Worm (Caenorhabditis elegans) whole organism, young adult: ENCODE measurements around the gene F35B12.9.
A peak's percentile ranks its signal among the peaks of the same experiment; 100 is the strongest.

Experiments
- B0019.2 ChIP-seq: fragments of 200-800 bp; sonication (Bioruptor generic); conservative IDR thresholded peaks from 2 replicates; pipeline ENCODE4 v1.3.6; 2022; ENCODE audit warnings: missing genetic modification reagents, missing genetic modification characterization, missing compliant biosample characterization
- C06A6.2 ChIP-seq: fragments of 200-800 bp; sonication (Bioruptor generic); conservative IDR thresholded peaks from 2 replicates; pipeline ENCODE4 v1.3.6; 2022; ENCODE audit warnings: missing genetic modification characterization, missing compliant biosample characterization
- F10E7.11 ChIP-seq: sonication (generic microtip); optimal IDR thresholded peaks from 2 replicates; lab custom pipeline; 2017; ENCODE audit warnings: mild to moderate bottlenecking, missing genetic modification characterization, moderate library complexity, missing compliant biosample characterization
- F22D6.2 ChIP-seq: sonication (generic microtip); optimal IDR thresholded peaks from 2 replicates; lab custom pipeline; 2016; ENCODE audit warnings: mild to moderate bottlenecking, missing genetic modification characterization, missing compliant biosample characterization
- F39B2.1 ChIP-seq: fragments of 200-800 bp; sonication (Bioruptor generic); IDR thresholded peaks from 2 replicates; pipeline ENCODE4 v1.3.6; 2022; ENCODE audit warnings: missing genetic modification reagents, missing genetic modification characterization, missing compliant biosample characterization
- F49E8.2 ChIP-seq: sonication (generic microtip); optimal IDR thresholded peaks from 3 replicates; lab custom pipeline; 2017; ENCODE audit warnings: missing genetic modification characterization, mild to moderate bottlenecking, missing compliant biosample characterization, antibody characterized with exemption, moderate library complexity; ENCODE audit not compliant: insufficient read depth
- F55B11.4 ChIP-seq: sonication (generic microtip); optimal IDR thresholded peaks from 2 replicates; lab custom pipeline; 2016; ENCODE audit warnings: missing compliant biosample characterization, missing genetic modification characterization, borderline replicate concordance; ENCODE audit not compliant: insufficient read depth
- F57C9.4 ChIP-seq: sonication (generic microtip); optimal IDR thresholded peaks from 2 replicates; lab custom pipeline; 2017; ENCODE audit warnings: mild to moderate bottlenecking, missing genetic modification characterization, missing compliant biosample characterization
- T07F8.4 ChIP-seq: sonication (generic microtip); optimal IDR thresholded peaks from 2 replicates; lab custom pipeline; 2016; ENCODE audit warnings: mild to moderate bottlenecking, missing genetic modification characterization, moderate library complexity, missing compliant biosample characterization
- Y53F4B.3 ChIP-seq: fragments of 200-800 bp; sonication (Bioruptor generic); IDR thresholded peaks from 2 replicates; pipeline ENCODE4 v1.3.6; 2022; ENCODE audit warnings: missing genetic modification reagents, missing genetic modification characterization, missing compliant biosample characterization
- Y56A3A.18 ChIP-seq: fragments of 200-800 bp; sonication (Bioruptor generic); IDR thresholded peaks from 2 replicates; pipeline ENCODE4 v1.3.6; 2022; ENCODE audit warnings: missing genetic modification reagents, missing genetic modification characterization, missing compliant biosample characterization
- Y67H2A.10 ChIP-seq: fragments of 200-800 bp; sonication (Bioruptor generic); conservative IDR thresholded peaks from 2 replicates; pipeline ENCODE4 v1.3.6; 2022; ENCODE audit warnings: missing genetic modification reagents, missing genetic modification characterization, missing compliant biosample characterization
- bed-1 ChIP-seq: fragments of 200-800 bp; sonication (Bioruptor generic); IDR thresholded peaks from 2 replicates; pipeline ENCODE4 v1.3.6; 2022; ENCODE audit warnings: missing genetic modification reagents, missing genetic modification characterization, missing compliant biosample characterization
- bed-2 ChIP-seq: fragments of 200-800 bp; sonication (Bioruptor generic); IDR thresholded peaks from 2 replicates; pipeline ENCODE4 v1.3.6; 2022; ENCODE audit warnings: missing genetic modification reagents, missing genetic modification characterization, missing compliant biosample characterization
- ccch-3 ChIP-seq: fragments of 200-800 bp; sonication (Bioruptor generic); optimal IDR thresholded peaks from 2 replicates; lab custom pipeline; 2018; ENCODE audit warnings: mild to moderate bottlenecking, missing genetic modification characterization, missing compliant biosample characterization
- cebp-1 ChIP-seq, 2 experiments: fragments of 200-800 bp in 1 of 2; sonication (Bioruptor generic) in 1 of 2; sonication (generic microtip) in 1 of 2; IDR thresholded peaks in 1 of 2; optimal IDR thresholded peaks in 1 of 2; 2 replicates each; pipeline versions ENCODE4 v1.3.6 to Lab custom; 2017 to 2022; ENCODE audit warnings: missing compliant biosample characterization in 2 of 2, missing genetic modification characterization in 2 of 2, mild to moderate bottlenecking in 1 of 2, missing genetic modification reagents in 1 of 2, moderate library complexity in 1 of 2
- cebp-2 ChIP-seq: fragments of 200-800 bp; sonication (Bioruptor generic); IDR thresholded peaks from 2 replicates; pipeline ENCODE4 v1.3.6; 2022; ENCODE audit warnings: missing genetic modification characterization, missing compliant biosample characterization
- dpff-1 ChIP-seq: sonication (generic microtip); optimal IDR thresholded peaks from 2 replicates; lab custom pipeline; 2017; ENCODE audit warnings: mild to moderate bottlenecking, missing genetic modification characterization, missing compliant biosample characterization
- dpl-1 ChIP-seq: fragments of 150-350 bp; optimal IDR thresholded peaks from 2 replicates; lab custom pipeline; 2014; ENCODE audit warnings: missing biosample characterization, missing genetic modification reagents, missing genetic modification characterization
- egl-18 ChIP-seq: fragments of 200-800 bp; sonication (Bioruptor generic); IDR thresholded peaks from 2 replicates; pipeline ENCODE4 v1.3.6; 2022; ENCODE audit warnings: missing genetic modification reagents, missing genetic modification characterization, missing compliant biosample characterization
- egl-44 ChIP-seq: fragments of 200-800 bp; sonication (Bioruptor generic); IDR thresholded peaks from 2 replicates; pipeline ENCODE4 v1.3.6; 2022; ENCODE audit warnings: missing genetic modification reagents, missing genetic modification characterization, missing compliant biosample characterization
- fkh-3 ChIP-seq: sonication (generic microtip); optimal IDR thresholded peaks from 2 replicates; lab custom pipeline; 2016; ENCODE audit warnings: mild to moderate bottlenecking, missing genetic modification characterization, missing compliant biosample characterization
- hrde-1 ChIP-seq: sonication (generic microtip); optimal IDR thresholded peaks from 2 replicates; lab custom pipeline; 2016; ENCODE audit warnings: missing genetic modification characterization, mild to moderate bottlenecking, missing compliant biosample characterization, moderate library complexity, missing genotype, missing genetic modification reagents, borderline replicate concordance
- let-526 ChIP-seq: fragments of 200-800 bp; sonication (Bioruptor generic); IDR thresholded peaks from 2 replicates; pipeline ENCODE4 v1.3.6; 2022; ENCODE audit warnings: missing genetic modification reagents, missing genetic modification characterization, missing compliant biosample characterization
- let-607 ChIP-seq, 2 experiments: fragments of 200-800 bp in 1 of 2; sonication (Bioruptor generic) in 1 of 2; sonication (generic microtip) in 1 of 2; optimal IDR thresholded peaks; 2 replicates each; lab custom pipeline; 2016 to 2018; ENCODE audit warnings: mild to moderate bottlenecking in 2 of 2, missing compliant biosample characterization in 2 of 2, missing genetic modification characterization in 2 of 2, moderate library complexity in 2 of 2, missing genotype in 1 of 2
- lin-35 ChIP-seq, 3 experiments: fragments of 150-350 bp in 2 of 3; sonication (generic microtip) in 1 of 3; optimal IDR thresholded peaks; 2 replicates each; lab custom pipeline; 2014 to 2018; ENCODE audit warnings: missing biosample characterization in 3 of 3, missing genetic modification characterization in 3 of 3, missing genetic modification reagents in 3 of 3
- lin-40 ChIP-seq: sonication (generic microtip); optimal IDR thresholded peaks from 2 replicates; lab custom pipeline; 2016; ENCODE audit warnings: missing genetic modification characterization, mild to moderate bottlenecking, missing compliant biosample characterization, missing genotype, missing genetic modification reagents
- lin-54 ChIP-seq: fragments of 200-800 bp; sonication (Bioruptor generic); optimal IDR thresholded peaks from 2 replicates; lab custom pipeline; 2018; ENCODE audit warnings: mild to moderate bottlenecking, missing genetic modification characterization, missing compliant biosample characterization
- madf-10 ChIP-seq: sonication (generic microtip); optimal IDR thresholded peaks from 2 replicates; lab custom pipeline; 2016; ENCODE audit warnings: mild to moderate bottlenecking, missing genetic modification characterization, missing compliant biosample characterization
- madf-3 ChIP-seq: fragments of 200-800 bp; sonication (Bioruptor generic); IDR thresholded peaks from 2 replicates; pipeline ENCODE4 v1.3.6; 2022; ENCODE audit warnings: missing genetic modification reagents, missing genetic modification characterization, missing compliant biosample characterization
- mcd-1 ChIP-seq: fragments of 200-800 bp; sonication (Bioruptor generic); IDR thresholded peaks from 2 replicates; pipeline ENCODE4 v1.3.6; 2022; ENCODE audit warnings: missing genetic modification reagents, missing genetic modification characterization, missing compliant biosample characterization
- nfya-2 ChIP-seq: fragments of 200-800 bp; sonication (Bioruptor generic); IDR thresholded peaks from 2 replicates; pipeline ENCODE4 v1.3.6; 2022; ENCODE audit warnings: missing genetic modification reagents, missing genetic modification characterization, missing compliant biosample characterization
- nhr-120 ChIP-seq: fragments of 200-800 bp; sonication (Bioruptor generic); IDR thresholded peaks from 2 replicates; pipeline ENCODE4 v1.3.6; 2022; ENCODE audit warnings: missing genetic modification characterization, missing compliant biosample characterization
- nhr-90 ChIP-seq: sonication (generic microtip); optimal IDR thresholded peaks from 2 replicates; lab custom pipeline; 2016; ENCODE audit warnings: missing genotype, mild to moderate bottlenecking, missing genetic modification characterization, missing compliant biosample characterization
- pha-4 ChIP-seq: fragments of 150-350 bp; sonication (generic microtip); optimal IDR thresholded peaks from 2 replicates; lab custom pipeline; 2014; ENCODE audit warnings: missing biosample characterization, missing genetic modification reagents, missing genetic modification characterization
- rcor-1 ChIP-seq: fragments of 200-800 bp; sonication (Bioruptor generic); IDR thresholded peaks from 2 replicates; pipeline ENCODE4 v1.3.6; 2022; ENCODE audit warnings: missing genetic modification reagents, missing genetic modification characterization, missing compliant biosample characterization
- repo-1 ChIP-seq: sonication (generic microtip); optimal IDR thresholded peaks from 2 replicates; lab custom pipeline; 2017; ENCODE audit warnings: mild to moderate bottlenecking, missing genetic modification characterization, missing compliant biosample characterization
- snpc-1.3 ChIP-seq: sonication (generic microtip); optimal IDR thresholded peaks from 2 replicates; lab custom pipeline; 2017; ENCODE audit warnings: missing genetic modification characterization, mild to moderate bottlenecking, missing compliant biosample characterization, antibody characterized with exemption, moderate library complexity, missing genotype, missing genetic modification reagents; ENCODE audit not compliant: insufficient read depth
- snpc-4 ChIP-seq, 5 experiments: fragments of 150-350 bp in 1 of 5; sonication (generic microtip) in 4 of 5; optimal IDR thresholded peaks; 2 replicates each; lab custom pipeline; 2014 to 2018; ENCODE audit warnings: missing genetic modification characterization in 5 of 5, missing biosample characterization in 3 of 5, antibody characterized with exemption in 2 of 5, mild to moderate bottlenecking in 2 of 5, missing compliant biosample characterization in 2 of 5, missing genotype in 2 of 5, moderate library complexity in 2 of 5, missing genetic modification reagents in 1 of 5
- somi-1 ChIP-seq: fragments of 200-800 bp; sonication (Bioruptor generic); optimal IDR thresholded peaks from 2 replicates; lab custom pipeline; 2018; ENCODE audit warnings: mild to moderate bottlenecking, missing genetic modification characterization, missing compliant biosample characterization
- tbp1 ChIP-seq: fragments of 200-800 bp; sonication (Bioruptor generic); optimal IDR thresholded peaks from 2 replicates; lab custom pipeline; 2018; ENCODE audit warnings: mild to moderate bottlenecking, missing genetic modification characterization, missing compliant biosample characterization
- tbx-9 ChIP-seq: sonication (generic microtip); optimal IDR thresholded peaks from 2 replicates; lab custom pipeline; 2016; ENCODE audit warnings: borderline replicate concordance, missing genetic modification characterization, inconsistent platforms, missing compliant biosample characterization
- tlf-1 ChIP-seq: fragments of 200-800 bp; sonication (Bioruptor generic); optimal IDR thresholded peaks from 2 replicates; lab custom pipeline; 2018; ENCODE audit warnings: mild to moderate bottlenecking, missing genetic modification characterization, missing compliant biosample characterization
- xnd-1 ChIP-seq: sonication (generic microtip); optimal IDR thresholded peaks from 2 replicates; lab custom pipeline; 2016; ENCODE audit warnings: missing genotype, missing genetic modification reagents, missing genetic modification characterization, missing compliant biosample characterization
- ztf-18 ChIP-seq: sonication (generic microtip); optimal IDR thresholded peaks from 2 replicates; lab custom pipeline; 2016; ENCODE audit warnings: missing genotype, mild to moderate bottlenecking, missing genetic modification characterization, missing compliant biosample characterization
- ztf-22 ChIP-seq: fragments of 200-800 bp; sonication (Bioruptor generic); optimal IDR thresholded peaks from 2 replicates; lab custom pipeline; 2018; ENCODE audit warnings: mild to moderate bottlenecking, missing genetic modification characterization, moderate library complexity, missing compliant biosample characterization
- ztf-3 ChIP-seq: fragments of 200-800 bp; sonication (Bioruptor generic); optimal IDR thresholded peaks from 2 replicates; lab custom pipeline; 2018; ENCODE audit warnings: mild to moderate bottlenecking, missing genetic modification characterization, missing compliant biosample characterization

Gene F35B12.9

ce11 chrV:11610481-11610880 is 9.5 kb downstream of the F35B12.9 start, which contains the start of gene sas-5 (continued):
- TF ChIP-seq F39B2.1 (GFP tag; lab: Robert Waterston, UW): no peak
- TF ChIP-seq lin-54 (GFP tag; lab: Kevin White, UChicago): peak; percentile 87
- no peak for TF ChIP-seq F10E7.11 (tag; lab: Kevin White, UChicago)
- no peak for TF ChIP-seq let-526 (GFP tag; lab: Robert Waterston, UW)
- TF ChIP-seq F22D6.2 (tag; lab: Kevin White, UChicago): no peak
- TF ChIP-seq pha-4 (tag; lab: Kevin White, UChicago): no peak
- TF ChIP-seq lin-35 (GFP tag; optimal IDR thresholded peaks at IDR 0.05; lab: Kevin White, UChicago): peak; percentile 55 to 83 (median 71)
- TF ChIP-seq somi-1 (GFP tag; lab: Kevin White, UChicago): no peak
- no peak for TF ChIP-seq snpc-4 (GFP tag; optimal IDR thresholded peaks at IDR 0.05; lab: Kevin White, UChicago)
- TF ChIP-seq snpc-4 (tag; optimal IDR thresholded peaks at IDR 0.05; lab: Kevin White, UChicago): peak in 3 of 4 experiments; percentile 70 to 77 (median 76)
- TF ChIP-seq egl-44 (GFP tag; lab: Robert Waterston, UW): no peak
- TF ChIP-seq madf-3: no peak
- TF ChIP-seq nhr-90 (tag; lab: Kevin White, UChicago): peak; percentile 9
- TF ChIP-seq rcor-1: peak; percentile 77
- TF ChIP-seq madf-10: peak; percentile 54
- peak; percentile 77 for TF ChIP-seq dpl-1
- no peak for TF ChIP-seq snpc-1.3 (tag; lab: Kevin White, UChicago)
- TF ChIP-seq hrde-1 (tag; lab: Kevin White, UChicago): no peak
- peak; percentile 72 for TF ChIP-seq xnd-1 (tag; lab: Kevin White, UChicago)
- no peak for TF ChIP-seq bed-2 (GFP tag; lab: Robert Waterston, UW)
- TF ChIP-seq F55B11.4 (tag; lab: Kevin White, UChicago): no peak
- TF ChIP-seq B0019.2: peak; percentile 37; the same call in 1 of the 2 replicates
- TF ChIP-seq mcd-1 (GFP tag; lab: Robert Waterston, UW): peak; percentile 76
- 0 out of 2 replicates have a peak, but pooled peaks have one; percentile 51 for TF ChIP-seq C06A6.2
- no peak for TF ChIP-seq F49E8.2 (tag; lab: Kevin White, UChicago)
- TF ChIP-seq let-607 (tag; optimal IDR thresholded peaks at IDR 0.05; lab: Kevin White, UChicago): peak in 1 of 2 experiments; percentile 22
- no peak for TF ChIP-seq ccch-3 (GFP tag; lab: Kevin White, UChicago)
- TF ChIP-seq tlf-1 (GFP tag; lab: Kevin White, UChicago): peak; percentile 70
- TF ChIP-seq repo-1: no peak
- TF ChIP-seq cebp-2 (GFP tag; lab: Robert Waterston, UW): no peak
- no peak for TF ChIP-seq nhr-120
- peak; percentile 51 for TF ChIP-seq lin-40 (tag; lab: Kevin White, UChicago)
- no peak for TF ChIP-seq cebp-1 (GFP tag; IDR thresholded peaks at IDR 0.05; lab: Robert Waterston, UW)
- peak; percentile 66 for TF ChIP-seq cebp-1 (tag; optimal IDR thresholded peaks at IDR 0.05; lab: Kevin White, UChicago)
- no peak for TF ChIP-seq tbp1 (GFP tag; lab: Kevin White, UChicago)
- no peak for TF ChIP-seq F57C9.4 (tag; lab: Kevin White, UChicago)
- TF ChIP-seq Y56A3A.18 (GFP tag; lab: Robert Waterston, UW): peak; percentile 71; the same call in 1 of the 2 replicates
- no peak for TF ChIP-seq Y67H2A.10 (GFP tag; lab: Robert Waterston, UW)
- TF ChIP-seq Y53F4B.3 (GFP tag; lab: Robert Waterston, UW): no peak
- TF ChIP-seq egl-18 (GFP tag; lab: Robert Waterston, UW): no peak
- TF ChIP-seq dpff-1: no peak
- TF ChIP-seq T07F8.4 (tag; lab: Kevin White, UChicago): peak; percentile 18
- no peak for TF ChIP-seq tbx-9 (tag; lab: Kevin White, UChicago)
- TF ChIP-seq ztf-3 (GFP tag; lab: Kevin White, UChicago): no peak
- no peak for TF ChIP-seq fkh-3 (tag; lab: Kevin White, UChicago)
- TF ChIP-seq nfya-2 (GFP tag; lab: Robert Waterston, UW): no peak
- TF ChIP-seq ztf-18 (tag; lab: Kevin White, UChicago): peak; percentile 67
- no peak for TF ChIP-seq ztf-22
- TF ChIP-seq bed-1 (GFP tag; lab: Robert Waterston, UW): no peak
